Worm (Caenorhabditis elegans): ENCODE measurements around the gene C29F7.10.

DNA sequence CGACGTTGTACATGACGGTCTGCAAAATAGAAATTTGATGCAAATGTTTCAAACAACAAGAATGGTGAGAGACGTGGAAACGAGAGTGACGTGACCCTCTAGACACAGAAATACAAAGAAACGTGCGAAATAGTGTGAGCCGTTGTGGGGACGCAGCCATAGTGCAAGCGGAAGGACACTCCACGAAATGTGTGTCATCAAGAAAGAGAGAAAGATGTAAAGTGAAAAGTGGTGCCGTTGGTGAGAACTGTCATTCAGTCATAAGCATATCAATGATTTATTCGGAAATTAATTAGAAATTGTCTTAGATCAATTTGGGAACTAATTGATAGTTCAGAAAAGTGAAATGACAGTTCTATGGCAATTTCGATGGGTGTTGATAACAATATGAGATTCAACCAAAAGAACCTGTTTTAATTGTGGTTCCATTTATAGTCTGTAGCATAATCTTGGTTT, 11.4 kb downstream of the C29F7.10 start, which contains the start of gene C29F7.3:
- no peak for TF ChIP-seq ces-1 (GFP tag; optimal IDR thresholded peaks at IDR 0.05)
- TF ChIP-seq pqm-1 (tag; optimal IDR thresholded peaks at IDR 0.05): no peak
- no peak for TF ChIP-seq dpl-1 (GFP tag; optimal IDR thresholded peaks at IDR 0.05)

Data from whole organism, L1 larva.